Fruit fly (Drosophila melanogaster) whole organism, embryonic: ENCODE results near the gene CG12106.

ENCODE experiments used
- ATbp ChIP-seq: fragments of 200-800 bp; sonication (Bioruptor generic); optimal IDR thresholded peaks from 2 replicates; lab custom pipeline; 2017; ENCODE audit warnings: missing biosample characterization, mild to moderate bottlenecking, missing genetic modification characterization, missing genetic modification reagents
- CG10979 ChIP-seq: fragments of 200-800 bp; sonication (Bioruptor generic); optimal IDR thresholded peaks from 2 replicates; lab custom pipeline; 2018; ENCODE audit warnings: missing biosample characterization, mild to moderate bottlenecking, missing genetic modification characterization, moderate library complexity
- CG17802 ChIP-seq: fragments of 200-800 bp; sonication (Bioruptor generic); optimal IDR thresholded peaks from 2 replicates; lab custom pipeline; 2018; ENCODE audit warnings: missing biosample characterization, mild to moderate bottlenecking, missing genetic modification characterization, moderate library complexity
- CG18619 ChIP-seq: fragments of 200-800 bp; sonication (Bioruptor generic); optimal IDR thresholded peaks from 3 replicates; lab custom pipeline; 2017; ENCODE audit warnings: missing biosample characterization, mild to moderate bottlenecking, missing genetic modification characterization
- Camta ChIP-seq: fragments of 200-800 bp; sonication (Bioruptor generic); optimal IDR thresholded peaks from 2 replicates; lab custom pipeline; 2016; ENCODE audit warnings: missing biosample characterization, missing genetic modification characterization
- Gsc ChIP-seq: fragments of 200-800 bp; sonication (Bioruptor generic); IDR thresholded peaks from 2 replicates; pipeline ENCODE4 v1.3.6; 2022; ENCODE audit warnings: missing biosample characterization, missing genetic modification characterization
- bbx ChIP-seq: fragments of 200-800 bp; sonication (Bioruptor generic); IDR thresholded peaks from 2 replicates; pipeline ENCODE4 v1.3.6; 2022; ENCODE audit warnings: missing biosample characterization, missing genetic modification characterization; ENCODE audit not compliant: partially characterized antibody
- cad ChIP-seq: fragments of >200 bp; optimal IDR thresholded peaks from 2 replicates; lab custom pipeline; 2017; ENCODE audit warnings: missing biosample characterization, missing genetic modification characterization
- cato ChIP-seq: fragments of 200-800 bp; sonication (Bioruptor generic); optimal IDR thresholded peaks from 2 replicates; lab custom pipeline; 2016; ENCODE audit warnings: missing biosample characterization, missing genetic modification characterization, borderline replicate concordance
- psq ChIP-seq: fragments of 200-800 bp; sonication (Bioruptor generic); optimal IDR thresholded peaks from 2 replicates; lab custom pipeline; 2017; ENCODE audit warnings: missing biosample characterization, missing genetic modification characterization
- twi ChIP-seq: fragments of 200-800 bp; optimal IDR thresholded peaks from 2 replicates; lab custom pipeline; 2019; ENCODE audit warnings: missing biosample characterization, mild to moderate bottlenecking, missing genetic modification characterization, moderate library complexity
- vvl ChIP-seq: fragments of 200-800 bp; sonication (Bioruptor generic); IDR thresholded peaks from 2 replicates; pipeline ENCODE4 v1.3.6; 2022; ENCODE audit warnings: missing biosample characterization, missing genetic modification characterization

DNA sequence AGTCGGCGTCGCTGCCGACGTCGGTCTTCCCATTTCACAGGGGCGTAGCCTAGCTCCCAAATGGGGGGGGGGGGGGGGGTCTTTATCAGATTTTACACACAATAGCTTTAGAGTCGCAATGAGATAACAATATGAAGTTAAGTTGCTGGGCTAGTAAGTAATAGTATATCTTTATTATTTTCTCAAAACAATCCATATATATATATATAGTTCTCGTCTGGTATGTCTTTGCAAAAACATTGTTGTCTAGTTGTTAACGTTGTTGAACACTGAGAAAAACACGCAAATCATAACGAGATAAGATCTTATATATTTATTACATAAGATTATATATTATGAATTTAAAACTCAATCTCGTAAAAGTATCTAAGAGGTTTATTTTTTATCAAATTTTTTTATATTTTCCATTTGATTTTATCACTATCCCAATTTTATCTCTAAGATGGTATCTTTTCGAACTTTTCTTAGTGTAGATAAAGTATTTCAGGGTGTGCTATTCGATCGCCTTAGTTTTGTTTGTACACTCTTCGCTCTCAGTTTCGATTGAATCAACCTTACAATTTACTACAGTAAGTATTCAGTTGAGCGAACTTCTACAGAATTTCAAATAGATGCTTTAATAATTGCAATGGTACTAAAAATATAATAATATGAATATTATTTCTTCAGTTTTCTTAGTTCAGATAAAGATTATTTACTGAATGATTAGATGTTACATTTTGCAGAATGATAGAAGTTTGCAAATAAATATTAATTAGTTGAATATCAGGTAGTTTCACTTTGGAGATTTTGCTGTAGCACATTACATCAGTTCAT lies 8.4 kb downstream of the CG12106 start:
- no peak for TF ChIP-seq bbx (GFP tag; lab: Robert Waterston, UW)
- peak; percentile 19 for TF ChIP-seq ATbp (GFP tag; lab: Kevin White, UChicago)
- TF ChIP-seq CG17802, result no peak
- TF ChIP-seq CG10979 (tag; lab: Kevin White, UChicago), result peak; percentile 57
- TF ChIP-seq cato (GFP tag; lab: Kevin White, UChicago), result no peak
- TF ChIP-seq Camta, result no peak
- no peak for TF ChIP-seq twi
- TF ChIP-seq psq, result no peak
- no peak for TF ChIP-seq Gsc
- TF ChIP-seq cad (GFP tag; lab: Kevin White, UChicago), result no peak
- TF ChIP-seq CG18619 (GFP tag; lab: Kevin White, UChicago), result peak; percentile 71
- TF ChIP-seq vvl (GFP tag; lab: Robert Waterston, UW), result peak; percentile 82
